Worm (Caenorhabditis elegans) whole organism, L4 larva: ENCODE data around the gene K11H12.1.

ENCODE experiments used
- ces-1 ChIP-seq: fragments of 150-350 bp; sonication (generic microtip); optimal IDR thresholded peaks from 4 replicates; lab custom pipeline; 2014; ENCODE audit warnings: missing biosample characterization, missing genetic modification reagents, missing genetic modification characterization
- daf-12 ChIP-seq: fragments of 150-350 bp; optimal IDR thresholded peaks from 2 replicates; lab custom pipeline; 2014; ENCODE audit warnings: missing biosample characterization, missing genetic modification reagents, missing genetic modification characterization
- nhr-102 ChIP-seq: sonication (generic microtip); optimal IDR thresholded peaks from 2 replicates; lab custom pipeline; 2016; ENCODE audit warnings: mild to moderate bottlenecking, missing genetic modification characterization, moderate library complexity, missing compliant biosample characterization
- nhr-28 ChIP-seq: fragments of 150-350 bp; optimal IDR thresholded peaks from 2 replicates; lab custom pipeline; 2014; ENCODE audit warnings: missing biosample characterization, missing genetic modification characterization

DNA sequence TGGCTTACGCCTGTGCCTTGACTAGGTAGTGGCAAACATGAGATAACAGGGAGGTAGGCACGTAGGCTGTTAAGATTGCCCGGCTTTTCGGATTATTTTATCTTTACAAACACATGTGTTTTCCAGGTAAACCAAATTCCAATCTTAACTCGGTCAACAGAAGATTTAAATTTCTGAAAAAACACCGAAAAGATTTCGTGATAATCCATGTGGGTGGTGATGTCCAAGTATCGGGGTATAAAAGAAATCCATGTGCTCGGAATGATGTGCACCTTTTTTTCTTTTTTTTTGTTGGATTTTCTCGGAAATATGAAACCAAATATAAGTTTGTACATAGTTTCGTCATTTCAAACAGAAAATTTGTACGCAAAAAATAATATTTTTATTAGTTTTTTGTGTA lies 9.7 kb downstream of the K11H12.1 start:
- no peak for TF ChIP-seq nhr-102 (tag; lab: Kevin White, UChicago)
- TF ChIP-seq ces-1 (GFP tag; lab: Kevin White, UChicago), result no peak
- no peak for TF ChIP-seq daf-12
- no peak for TF ChIP-seq nhr-28 (tag; lab: Kevin White, UChicago)
